Worm (Caenorhabditis elegans): ENCODE measurements around the gene T05C12.8.

ce11 chrII:8174148-8174547, 16.2 kb downstream of the T05C12.8 start:
- TF ChIP-seq ref-1 (GFP tag; conservative IDR thresholded peaks at IDR 0.05) (no peak), flt-1 (GFP tag; IDR thresholded peaks at IDR 0.05) (no peak), ztf-23 (GFP tag; IDR thresholded peaks at IDR 0.05) (no peak), med-1 (GFP tag; optimal IDR thresholded peaks at IDR 0.05; ENCODE audit: insufficient read depth) (no peak), T22C8.4 (GFP tag; IDR thresholded peaks at IDR 0.05) (no peak), klf-2 (GFP tag; conservative IDR thresholded peaks at IDR 0.05) (no peak)
